Fruit fly (Drosophila melanogaster) whole organism, embryonic: ENCODE data around the gene CG13996.

Experiments used
- BtbVII ChIP-seq: fragments of 200-800 bp; sonication (Bioruptor generic); optimal IDR thresholded peaks from 3 replicates; lab custom pipeline; 2017; ENCODE audit warnings: missing biosample characterization, mild to moderate bottlenecking, missing genetic modification characterization
- CG11398 ChIP-seq: fragments of 200-800 bp; sonication (Bioruptor generic); optimal IDR thresholded peaks from 2 replicates; lab custom pipeline; 2016; ENCODE audit warnings: missing biosample characterization, missing genetic modification characterization
- CG12071 ChIP-seq: fragments of 200-800 bp; sonication (Bioruptor generic); optimal IDR thresholded peaks from 3 replicates; lab custom pipeline; 2018; ENCODE audit warnings: missing biosample characterization, mild to moderate bottlenecking, missing genetic modification characterization
- CG12155 ChIP-seq: fragments of 200-800 bp; sonication (Bioruptor generic); optimal IDR thresholded peaks from 3 replicates; lab custom pipeline; 2016; ENCODE audit warnings: missing biosample characterization, missing genetic modification characterization
- CG1233 ChIP-seq: fragments of 200-800 bp; sonication (Bioruptor generic); optimal IDR thresholded peaks from 4 replicates; lab custom pipeline; 2018; ENCODE audit warnings: missing biosample characterization, mild to moderate bottlenecking, missing genetic modification characterization
- CG12769 ChIP-seq: fragments of 200-800 bp; sonication (Bioruptor generic); optimal IDR thresholded peaks from 2 replicates; lab custom pipeline; 2019; ENCODE audit warnings: missing biosample characterization, mild to moderate bottlenecking, missing genetic modification characterization, moderate library complexity
- CG12942 ChIP-seq: fragments of 200-800 bp; sonication (Bioruptor generic); optimal IDR thresholded peaks from 3 replicates; lab custom pipeline; 2016; ENCODE audit warnings: missing biosample characterization, missing genetic modification characterization
- CG13775 ChIP-seq: fragments of 200-800 bp; sonication (Bioruptor generic); optimal IDR thresholded peaks from 3 replicates; lab custom pipeline; 2017; ENCODE audit warnings: missing biosample characterization, mild to moderate bottlenecking, missing genetic modification characterization
- CG14710 ChIP-seq: fragments of 200-800 bp; sonication (Bioruptor generic); optimal IDR thresholded peaks from 3 replicates; lab custom pipeline; 2019; ENCODE audit warnings: missing biosample characterization, mild to moderate bottlenecking, missing genetic modification characterization, moderate library complexity
- CG15269 ChIP-seq: fragments of 200-800 bp; sonication (Bioruptor generic); optimal IDR thresholded peaks from 2 replicates; lab custom pipeline; 2018; ENCODE audit warnings: missing biosample characterization, mild to moderate bottlenecking, missing genetic modification characterization, moderate library complexity
- CG15601 ChIP-seq: fragments of 200-800 bp; sonication (Bioruptor generic); optimal IDR thresholded peaks from 3 replicates; lab custom pipeline; 2019; ENCODE audit warnings: missing biosample characterization, mild to moderate bottlenecking, missing genetic modification characterization, moderate library complexity
- CG16779 ChIP-seq: fragments of 200-800 bp; sonication (Bioruptor generic); IDR thresholded peaks from 2 replicates; pipeline ENCODE4 v1.3.6; 2022; ENCODE audit warnings: missing biosample characterization, missing genetic modification characterization
- CG2678 ChIP-seq: fragments of 200-800 bp; sonication (Bioruptor generic); optimal IDR thresholded peaks from 3 replicates; lab custom pipeline; 2019; ENCODE audit warnings: missing biosample characterization, mild to moderate bottlenecking, missing genetic modification characterization, moderate library complexity
- CG30020 ChIP-seq: fragments of 200-800 bp; optimal IDR thresholded peaks from 2 replicates; lab custom pipeline; 2019; ENCODE audit warnings: missing biosample characterization, mild to moderate bottlenecking, missing genetic modification characterization, moderate library complexity
- CG30403 ChIP-seq: fragments of 200-800 bp; sonication (Bioruptor generic); optimal IDR thresholded peaks from 3 replicates; lab custom pipeline; 2016; ENCODE audit warnings: missing biosample characterization, missing genetic modification characterization
- CG31365 ChIP-seq: fragments of 200-800 bp; sonication (Bioruptor generic); optimal IDR thresholded peaks from 2 replicates; lab custom pipeline; 2018; ENCODE audit warnings: missing biosample characterization, mild to moderate bottlenecking, missing genetic modification characterization
- CG34224 ChIP-seq: fragments of 200-800 bp; sonication (Bioruptor generic); IDR thresholded peaks from 3 replicates; pipeline ENCODE4 v1.3.6; 2022; ENCODE audit warnings: missing biosample characterization, missing genetic modification characterization; ENCODE audit not compliant: partially characterized antibody
- CG34376 ChIP-seq: fragments of 200-800 bp; sonication (Bioruptor generic); optimal IDR thresholded peaks from 2 replicates; lab custom pipeline; 2018; ENCODE audit warnings: missing biosample characterization, mild to moderate bottlenecking, missing genetic modification characterization
- CG5953 ChIP-seq: fragments of 200-800 bp; sonication (Bioruptor generic); IDR thresholded peaks from 2 replicates; pipeline ENCODE4 v1.3.6; 2022; ENCODE audit warnings: missing biosample characterization, missing genetic modification characterization
- CG8924 ChIP-seq: fragments of 200-800 bp; optimal IDR thresholded peaks from 3 replicates; lab custom pipeline; 2019; ENCODE audit warnings: missing biosample characterization, mild to moderate bottlenecking, missing genetic modification characterization, moderate library complexity
- CG9932 ChIP-seq: fragments of 200-800 bp; sonication (Bioruptor generic); IDR thresholded peaks from 2 replicates; pipeline ENCODE4 v1.3.6; 2022; ENCODE audit warnings: missing biosample characterization, missing genetic modification characterization
- CrebB ChIP-seq: fragments of 200-800 bp; sonication (Bioruptor generic); optimal IDR thresholded peaks from 3 replicates; lab custom pipeline; 2018; ENCODE audit warnings: missing biosample characterization, mild to moderate bottlenecking, missing genetic modification characterization
- Dad ChIP-seq: fragments of 200-800 bp; sonication (Bioruptor generic); optimal IDR thresholded peaks from 3 replicates; lab custom pipeline; 2016; ENCODE audit warnings: missing biosample characterization, missing genetic modification characterization
- Deaf1 ChIP-seq: fragments of 200-800 bp; optimal IDR thresholded peaks from 3 replicates; lab custom pipeline; 2019; ENCODE audit warnings: missing biosample characterization, mild to moderate bottlenecking, missing genetic modification characterization, moderate library complexity
- Fer1 ChIP-seq: fragments of 200-800 bp; sonication (Bioruptor generic); optimal IDR thresholded peaks from 2 replicates; lab custom pipeline; 2017; ENCODE audit warnings: missing biosample characterization, mild to moderate bottlenecking, missing genetic modification characterization
- H2.0 ChIP-seq: fragments of 200-800 bp; sonication (Bioruptor generic); IDR thresholded peaks from 2 replicates; pipeline ENCODE4 v1.3.6; 2022; ENCODE audit warnings: missing biosample characterization, missing genetic modification characterization
- HLH54F ChIP-seq: fragments of 200-800 bp; sonication (Bioruptor generic); optimal IDR thresholded peaks from 3 replicates; lab custom pipeline; 2016; ENCODE audit warnings: missing biosample characterization, missing genetic modification characterization
- Hmx ChIP-seq: fragments of 200-800 bp; sonication (Bioruptor generic); optimal IDR thresholded peaks from 2 replicates; lab custom pipeline; 2016; ENCODE audit warnings: missing biosample characterization, missing genetic modification characterization
- Optix ChIP-seq: fragments of 200-800 bp; sonication (Bioruptor generic); IDR thresholded peaks from 3 replicates; pipeline ENCODE4 v1.3.6; 2022; ENCODE audit warnings: missing biosample characterization, missing genetic modification characterization
- Side ChIP-seq: fragments of 200-800 bp; sonication (Bioruptor generic); optimal IDR thresholded peaks from 2 replicates; lab custom pipeline; 2016; ENCODE audit warnings: missing biosample characterization, missing genetic modification characterization
- Six4 ChIP-seq: fragments of 200-800 bp; sonication (Bioruptor generic); optimal IDR thresholded peaks from 2 replicates; lab custom pipeline; 2016; ENCODE audit warnings: missing biosample characterization, missing genetic modification characterization
- Spps ChIP-seq: fragments of 200-800 bp; sonication (Bioruptor generic); optimal IDR thresholded peaks from 2 replicates; lab custom pipeline; 2018; ENCODE audit warnings: missing biosample characterization, mild to moderate bottlenecking, missing genetic modification characterization
- Tbp ChIP-seq: fragments of >200 bp; optimal IDR thresholded peaks from 2 replicates; lab custom pipeline; 2018; ENCODE audit warnings: missing biosample characterization, missing genetic modification characterization
- cad ChIP-seq: fragments of >200 bp; optimal IDR thresholded peaks from 2 replicates; lab custom pipeline; 2017; ENCODE audit warnings: missing biosample characterization, missing genetic modification characterization
- chm ChIP-seq: fragments of 200-800 bp; sonication (Bioruptor generic); IDR thresholded peaks from 2 replicates; pipeline ENCODE4 v1.3.6; 2022; ENCODE audit warnings: missing biosample characterization, missing genetic modification characterization
- dimm ChIP-seq: fragments of 200-800 bp; sonication (Bioruptor generic); IDR thresholded peaks from 2 replicates; pipeline ENCODE4 v1.3.6; 2022; ENCODE audit warnings: missing biosample characterization, missing genetic modification characterization
- dysf ChIP-seq: fragments of 200-800 bp; sonication (Bioruptor generic); IDR thresholded peaks from 3 replicates; pipeline ENCODE4 v1.3.6; 2022; ENCODE audit warnings: missing biosample characterization, missing genetic modification characterization
- ham ChIP-seq: fragments of 200-800 bp; sonication (Bioruptor generic); IDR thresholded peaks from 2 replicates; pipeline ENCODE4 v1.3.6; 2022; ENCODE audit warnings: missing biosample characterization, missing genetic modification characterization
- inv ChIP-seq: fragments of 200-800 bp; sonication (Bioruptor generic); IDR thresholded peaks from 2 replicates; pipeline ENCODE4 v1.3.6; 2022; ENCODE audit warnings: missing biosample characterization, missing genetic modification characterization; ENCODE audit not compliant: partially characterized antibody
- maf-S ChIP-seq: fragments of 200-800 bp; sonication (Bioruptor generic); optimal IDR thresholded peaks from 2 replicates; lab custom pipeline; 2016; ENCODE audit warnings: missing biosample characterization, missing genetic modification characterization
- nau ChIP-seq: fragments of 200-800 bp; sonication (Bioruptor generic); optimal IDR thresholded peaks from 3 replicates; lab custom pipeline; 2017; ENCODE audit warnings: missing biosample characterization, mild to moderate bottlenecking, missing genetic modification characterization, missing genetic modification reagents
- nom ChIP-seq: fragments of 200-800 bp; sonication (Bioruptor generic); optimal IDR thresholded peaks from 2 replicates; lab custom pipeline; 2017; ENCODE audit warnings: missing biosample characterization, missing genetic modification characterization, mild to moderate bottlenecking, moderate library complexity, missing genetic modification reagents
- oc ChIP-seq: fragments of 200-800 bp; sonication (Bioruptor generic); optimal IDR thresholded peaks from 2 replicates; lab custom pipeline; 2018; ENCODE audit warnings: missing biosample characterization, mild to moderate bottlenecking, missing genetic modification characterization, moderate library complexity
- odd ChIP-seq: fragments of 200-800 bp; sonication (Bioruptor generic); optimal IDR thresholded peaks from 2 replicates; lab custom pipeline; 2017; ENCODE audit warnings: missing biosample characterization, mild to moderate bottlenecking, missing genetic modification characterization
- phol ChIP-seq: fragments of 200-800 bp; sonication (Bioruptor generic); optimal IDR thresholded peaks from 3 replicates; lab custom pipeline; 2018; ENCODE audit warnings: missing biosample characterization, mild to moderate bottlenecking, missing genetic modification characterization, moderate library complexity
- scrt ChIP-seq: fragments of 200-800 bp; sonication (Bioruptor generic); optimal IDR thresholded peaks from 2 replicates; lab custom pipeline; 2018; ENCODE audit warnings: missing biosample characterization, mild to moderate bottlenecking, missing genetic modification characterization, moderate library complexity
- slp2 ChIP-seq: fragments of 200-800 bp; sonication (Bioruptor generic); optimal IDR thresholded peaks from 2 replicates; lab custom pipeline; 2016; ENCODE audit warnings: missing biosample characterization, missing genetic modification characterization
- ssp ChIP-seq: fragments of 200-800 bp; sonication (Bioruptor generic); IDR thresholded peaks from 2 replicates; pipeline ENCODE4 v1.3.6; 2022; ENCODE audit warnings: missing biosample characterization, missing genetic modification characterization
- zf30C ChIP-seq: fragments of 200-800 bp; sonication (Bioruptor generic); optimal IDR thresholded peaks from 3 replicates; lab custom pipeline; 2018; ENCODE audit warnings: missing biosample characterization, mild to moderate bottlenecking, missing genetic modification characterization

CG13996 gene

DNA sequence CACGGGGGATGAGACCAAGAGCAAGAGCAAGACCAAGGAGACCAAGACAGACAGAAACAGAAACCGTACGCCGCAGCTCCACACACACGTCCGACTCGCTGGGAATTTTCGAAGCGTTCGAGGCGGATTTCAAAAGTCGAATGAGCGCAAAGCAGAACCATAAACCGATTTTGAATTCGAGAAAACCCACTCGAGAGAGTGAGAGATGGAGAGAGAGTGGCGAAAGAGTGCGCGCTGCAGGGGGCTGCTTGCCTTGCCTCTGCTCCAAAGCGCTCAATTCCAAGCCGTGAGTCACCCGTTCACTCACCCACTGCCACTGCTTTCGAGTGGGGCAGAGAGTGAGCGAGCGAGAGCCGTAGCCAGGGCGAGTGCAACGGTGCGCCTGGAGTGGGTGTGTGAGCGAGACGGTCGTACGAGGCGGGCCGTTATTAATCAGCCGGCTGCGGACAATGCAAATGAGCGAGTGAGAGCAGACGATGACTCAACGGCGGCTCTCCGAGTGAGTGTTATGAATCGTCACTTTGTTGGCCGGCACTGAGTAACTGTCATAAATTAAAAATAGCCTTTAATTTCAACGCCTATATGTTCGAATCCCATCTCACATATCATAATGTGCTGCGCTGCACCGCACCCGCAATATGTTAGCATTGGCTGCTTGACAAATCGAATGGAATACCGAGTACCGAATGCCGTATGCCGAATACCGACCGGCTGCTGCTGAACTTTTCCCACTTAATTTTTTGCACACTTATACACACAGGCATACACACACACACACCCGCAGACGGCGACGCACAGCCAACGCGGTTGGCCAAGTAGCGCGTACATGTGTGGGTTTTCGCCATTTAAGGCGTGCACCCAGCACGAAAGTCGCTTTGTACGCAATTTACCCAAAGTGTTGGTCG, 40.4 kb upstream of the CG13996 start (continued):
- TF ChIP-seq nom, result peak; percentile 85
- peak; percentile 26 for TF ChIP-seq zf30C
- TF ChIP-seq scrt (GFP tag; lab: Kevin White, UChicago), result peak; percentile 49
- peak; percentile 68 for TF ChIP-seq cad
- TF ChIP-seq CG16779, result no peak
- TF ChIP-seq CG8924 (tag; lab: Kevin White, UChicago), result peak; percentile 23
- peak; percentile 75 for TF ChIP-seq CG34376 (GFP tag; lab: Kevin White, UChicago)
- no peak for TF ChIP-seq CG30403
- TF ChIP-seq Hmx (GFP tag; lab: Kevin White, UChicago), result no peak
- no peak for TF ChIP-seq Six4 (GFP tag; lab: Kevin White, UChicago)
- TF ChIP-seq CG13775 (GFP tag; lab: Kevin White, UChicago), result no peak
- TF ChIP-seq odd (GFP tag; lab: Kevin White, UChicago), result peak; percentile 57
- TF ChIP-seq Deaf1 (tag; lab: Kevin White, UChicago), result peak; percentile 51
- no peak for TF ChIP-seq chm (GFP tag; lab: Robert Waterston, UW)
- TF ChIP-seq Spps (tag; lab: Kevin White, UChicago), result peak; percentile 24
- no peak for TF ChIP-seq CG30020
- no peak for TF ChIP-seq Optix (GFP tag; lab: Robert Waterston, UW)
- TF ChIP-seq CG5953, result no peak
- TF ChIP-seq CG2678 (tag; lab: Kevin White, UChicago), result no peak
- no peak for TF ChIP-seq CG9932
- TF ChIP-seq nau (GFP tag; lab: Kevin White, UChicago), result no peak
- TF ChIP-seq Fer1 (GFP tag; lab: Kevin White, UChicago), result peak; percentile 82
- no peak for TF ChIP-seq CG12942 (GFP tag; lab: Kevin White, UChicago)
- no peak for TF ChIP-seq H2.0
- peak; percentile 21 for TF ChIP-seq Dad
- peak; percentile 39 for TF ChIP-seq Side (GFP tag; lab: Kevin White, UChicago)
- TF ChIP-seq phol (tag; lab: Kevin White, UChicago), result no peak
- no peak for TF ChIP-seq HLH54F (GFP tag; lab: Kevin White, UChicago)
- TF ChIP-seq CG12769 (tag; lab: Kevin White, UChicago), result peak; percentile 23
- TF ChIP-seq inv (GFP tag; lab: Robert Waterston, UW), result no peak
- no peak for TF ChIP-seq CG14710
- no peak for TF ChIP-seq dysf
- no peak for TF ChIP-seq CG34224
- TF ChIP-seq CG15269, result peak; percentile 4
- TF ChIP-seq ssp, result no peak
- peak; percentile 40 for TF ChIP-seq CG15601
- TF ChIP-seq maf-S (GFP tag; lab: Kevin White, UChicago), result no peak
- TF ChIP-seq Tbp, result no peak
- TF ChIP-seq ham (GFP tag; lab: Robert Waterston, UW), result no peak
- TF ChIP-seq CG11398, result peak; percentile 53
- no peak for TF ChIP-seq dimm (GFP tag; lab: Robert Waterston, UW)
- TF ChIP-seq CG1233, result peak; percentile 37
- no peak for TF ChIP-seq CG12155
- peak; percentile 68 for TF ChIP-seq CG12071 (GFP tag; lab: Kevin White, UChicago)
- TF ChIP-seq slp2 (GFP tag; lab: Kevin White, UChicago), result no peak
- TF ChIP-seq BtbVII (GFP tag; lab: Kevin White, UChicago), result peak; percentile 73
- peak; percentile 39 for TF ChIP-seq CG31365 (tag; lab: Kevin White, UChicago)
- no peak for TF ChIP-seq CrebB (tag; lab: Kevin White, UChicago)
- TF ChIP-seq oc (tag; lab: Kevin White, UChicago), result peak; percentile 16
